Fruit fly (Drosophila melanogaster) whole organism, embryonic: ENCODE results near the gene CG31778.

Source experiments
- Bteb2 ChIP-seq: fragments of 200-800 bp; sonication (Bioruptor generic); optimal IDR thresholded peaks from 2 replicates; lab custom pipeline; 2016; ENCODE audit warnings: missing biosample characterization, missing genetic modification characterization
- CG11723 ChIP-seq: fragments of 200-800 bp; sonication (Bioruptor generic); optimal IDR thresholded peaks from 2 replicates; lab custom pipeline; 2017; ENCODE audit warnings: missing biosample characterization, mild to moderate bottlenecking, missing genetic modification characterization
- CG12219 ChIP-seq: fragments of 200-800 bp; sonication (Bioruptor generic); optimal IDR thresholded peaks from 3 replicates; lab custom pipeline; 2018; ENCODE audit warnings: missing biosample characterization, mild to moderate bottlenecking, missing genetic modification characterization
- CG13424 ChIP-seq: fragments of 200-800 bp; sonication (Bioruptor generic); optimal IDR thresholded peaks from 2 replicates; lab custom pipeline; 2019; ENCODE audit warnings: missing biosample characterization, mild to moderate bottlenecking, missing genetic modification characterization, moderate library complexity
- CG1603 ChIP-seq: fragments of 200-800 bp; sonication (Bioruptor generic); optimal IDR thresholded peaks from 2 replicates; lab custom pipeline; 2019; ENCODE audit warnings: missing biosample characterization, mild to moderate bottlenecking, missing genetic modification characterization, moderate library complexity
- CG17612 ChIP-seq: fragments of 200-800 bp; sonication (Bioruptor generic); IDR thresholded peaks from 2 replicates; pipeline ENCODE4 v1.3.6; 2022; ENCODE audit warnings: missing biosample characterization, missing genetic modification characterization
- CG17829 ChIP-seq: fragments of 200-800 bp; optimal IDR thresholded peaks from 2 replicates; lab custom pipeline; 2019; ENCODE audit warnings: missing biosample characterization, mild to moderate bottlenecking, missing genetic modification characterization, moderate library complexity
- CG2116 ChIP-seq: fragments of 200-800 bp; sonication (Bioruptor generic); optimal IDR thresholded peaks from 3 replicates; lab custom pipeline; 2018; ENCODE audit warnings: missing biosample characterization, mild to moderate bottlenecking, missing genetic modification characterization
- CG2678 ChIP-seq: fragments of 200-800 bp; sonication (Bioruptor generic); optimal IDR thresholded peaks from 3 replicates; lab custom pipeline; 2019; ENCODE audit warnings: missing biosample characterization, mild to moderate bottlenecking, missing genetic modification characterization, moderate library complexity
- CG30431 ChIP-seq: fragments of 200-800 bp; sonication (Bioruptor generic); optimal IDR thresholded peaks from 2 replicates; lab custom pipeline; 2017; ENCODE audit warnings: missing biosample characterization, missing genetic modification characterization
- CG3065 ChIP-seq: fragments of 200-800 bp; sonication (Bioruptor generic); optimal IDR thresholded peaks from 2 replicates; lab custom pipeline; 2016; ENCODE audit warnings: missing biosample characterization, missing genetic modification characterization
- CG31224 ChIP-seq: fragments of 200-800 bp; sonication (Bioruptor generic); IDR thresholded peaks from 2 replicates; pipeline ENCODE4 v1.3.6; 2022; ENCODE audit warnings: missing biosample characterization, missing genetic modification characterization
- CG3847 ChIP-seq: fragments of 200-800 bp; sonication (Bioruptor generic); IDR thresholded peaks from 2 replicates; pipeline ENCODE4 v1.3.6; 2022; ENCODE audit warnings: missing biosample characterization, missing genetic modification characterization
- CG42726 ChIP-seq: fragments of 200-800 bp; sonication (Bioruptor generic); IDR thresholded peaks from 2 replicates; pipeline ENCODE4 v1.3.6; 2022; ENCODE audit warnings: missing biosample characterization, missing genetic modification characterization; ENCODE audit not compliant: partially characterized antibody
- CG4404 ChIP-seq: fragments of 200-800 bp; sonication (Bioruptor generic); IDR thresholded peaks from 2 replicates; pipeline ENCODE4 v1.3.6; 2022; ENCODE audit warnings: missing biosample characterization, missing genetic modification characterization
- CG5953 ChIP-seq: fragments of 200-800 bp; sonication (Bioruptor generic); IDR thresholded peaks from 2 replicates; pipeline ENCODE4 v1.3.6; 2022; ENCODE audit warnings: missing biosample characterization, missing genetic modification characterization
- CG7786 ChIP-seq: fragments of 200-800 bp; sonication (Bioruptor generic); optimal IDR thresholded peaks from 2 replicates; lab custom pipeline; 2016; ENCODE audit warnings: missing biosample characterization, missing genetic modification characterization
- CG9609 ChIP-seq: fragments of 200-800 bp; sonication (Bioruptor generic); optimal IDR thresholded peaks from 3 replicates; lab custom pipeline; 2016; ENCODE audit warnings: missing biosample characterization, missing genetic modification characterization
- Dbx ChIP-seq: fragments of 200-800 bp; sonication (Bioruptor generic); IDR thresholded peaks from 3 replicates; pipeline ENCODE4 v1.3.6; 2022; ENCODE audit warnings: missing biosample characterization, missing genetic modification characterization
- Fer1 ChIP-seq: fragments of 200-800 bp; sonication (Bioruptor generic); optimal IDR thresholded peaks from 2 replicates; lab custom pipeline; 2017; ENCODE audit warnings: missing biosample characterization, mild to moderate bottlenecking, missing genetic modification characterization
- GATAe ChIP-seq: fragments of 200-800 bp; sonication (Bioruptor generic); conservative IDR thresholded peaks from 2 replicates; pipeline ENCODE4 v1.3.6; 2022; ENCODE audit warnings: missing biosample characterization, missing genetic modification characterization
- H2.0 ChIP-seq: fragments of 200-800 bp; sonication (Bioruptor generic); IDR thresholded peaks from 2 replicates; pipeline ENCODE4 v1.3.6; 2022; ENCODE audit warnings: missing biosample characterization, missing genetic modification characterization
- HLHmδ ChIP-seq: fragments of 200-800 bp; sonication (Bioruptor generic); optimal IDR thresholded peaks from 2 replicates; lab custom pipeline; 2018; ENCODE audit warnings: missing biosample characterization, mild to moderate bottlenecking, missing genetic modification characterization, moderate library complexity
- Hand ChIP-seq: fragments of 200-800 bp; sonication (Bioruptor generic); optimal IDR thresholded peaks from 2 replicates; lab custom pipeline; 2017; ENCODE audit warnings: mild to moderate bottlenecking, missing biosample characterization, missing genetic modification reagents, missing genetic modification characterization
- Hey ChIP-seq: fragments of 200-800 bp; sonication (Bioruptor generic); optimal IDR thresholded peaks from 3 replicates; lab custom pipeline; 2018; ENCODE audit warnings: missing biosample characterization, mild to moderate bottlenecking, missing genetic modification characterization
- HmgD ChIP-seq: fragments of 200-800 bp; sonication (Bioruptor generic); optimal IDR thresholded peaks from 3 replicates; lab custom pipeline; 2016; ENCODE audit warnings: missing biosample characterization, missing genetic modification characterization
- Myb ChIP-seq: fragments of 200-800 bp; sonication (Bioruptor generic); optimal IDR thresholded peaks from 2 replicates; lab custom pipeline; 2016; ENCODE audit warnings: missing biosample characterization, missing genetic modification characterization
- NK7.1 ChIP-seq: fragments of 200-800 bp; sonication (Bioruptor generic); optimal IDR thresholded peaks from 3 replicates; lab custom pipeline; 2016; ENCODE audit warnings: missing biosample characterization, missing genetic modification characterization
- Oli ChIP-seq: fragments of 200-800 bp; sonication (Bioruptor generic); optimal IDR thresholded peaks from 2 replicates; lab custom pipeline; 2018; ENCODE audit warnings: missing biosample characterization, mild to moderate bottlenecking, missing genetic modification characterization, moderate library complexity
- Optix ChIP-seq: fragments of 200-800 bp; sonication (Bioruptor generic); IDR thresholded peaks from 3 replicates; pipeline ENCODE4 v1.3.6; 2022; ENCODE audit warnings: missing biosample characterization, missing genetic modification characterization
- Pdp1 ChIP-seq, 2 experiments: fragments of 200-800 bp; sonication (Bioruptor generic); optimal IDR thresholded peaks; 3 replicates each; lab custom pipeline; 2016; ENCODE audit warnings: missing biosample characterization in 2 of 2, missing genetic modification characterization in 2 of 2, mild to moderate bottlenecking in 1 of 2, moderate library complexity in 1 of 2
- Six4 ChIP-seq: fragments of 200-800 bp; sonication (Bioruptor generic); optimal IDR thresholded peaks from 2 replicates; lab custom pipeline; 2016; ENCODE audit warnings: missing biosample characterization, missing genetic modification characterization
- Sox100B ChIP-seq: fragments of 200-800 bp; sonication (Bioruptor generic); optimal IDR thresholded peaks from 3 replicates; lab custom pipeline; 2018; ENCODE audit warnings: missing biosample characterization, mild to moderate bottlenecking, missing genetic modification characterization
- ap ChIP-seq: fragments of 200-800 bp; sonication (Bioruptor generic); IDR thresholded peaks from 2 replicates; pipeline ENCODE4 v1.3.6; 2022; ENCODE audit warnings: missing biosample characterization, missing genetic modification characterization
- chif ChIP-seq, 2 experiments: fragments of 200-800 bp; sonication (Bioruptor generic); optimal IDR thresholded peaks; 3 replicates each; lab custom pipeline; 2016; ENCODE audit warnings: missing biosample characterization in 2 of 2, missing genetic modification characterization in 2 of 2
- chinmo ChIP-seq: fragments of 200-800 bp; sonication (Bioruptor generic); IDR thresholded peaks from 4 replicates; pipeline ENCODE4 v1.3.6; 2022; ENCODE audit warnings: missing biosample characterization, missing genetic modification characterization; ENCODE audit not compliant: partially characterized antibody
- dati ChIP-seq: fragments of 200-800 bp; sonication (Bioruptor generic); IDR thresholded peaks from 2 replicates; pipeline ENCODE4 v1.3.6; 2022; ENCODE audit warnings: missing biosample characterization, missing genetic modification characterization
- disco-r ChIP-seq: fragments of 200-800 bp; sonication (Bioruptor generic); optimal IDR thresholded peaks from 2 replicates; lab custom pipeline; 2016; ENCODE audit warnings: missing biosample characterization, missing genetic modification characterization
- ems ChIP-seq: fragments of 200-800 bp; sonication (Bioruptor generic); optimal IDR thresholded peaks from 3 replicates; lab custom pipeline; 2016; ENCODE audit warnings: missing biosample characterization, missing genetic modification characterization
- en ChIP-seq: fragments of 200-800 bp; sonication (Bioruptor generic); optimal IDR thresholded peaks from 2 replicates; lab custom pipeline; 2016; ENCODE audit warnings: missing biosample characterization, missing genetic modification characterization
- fd3F ChIP-seq: fragments of 200-800 bp; sonication (Bioruptor generic); optimal IDR thresholded peaks from 2 replicates; lab custom pipeline; 2018; ENCODE audit warnings: missing biosample characterization, mild to moderate bottlenecking, missing genetic modification characterization, moderate library complexity
- gfzf ChIP-seq: fragments of 200-800 bp; sonication (Bioruptor generic); optimal IDR thresholded peaks from 2 replicates; lab custom pipeline; 2016; ENCODE audit warnings: missing biosample characterization, mild to moderate bottlenecking, missing genetic modification characterization, moderate library complexity
- grau ChIP-seq: fragments of 200-800 bp; optimal IDR thresholded peaks from 3 replicates; lab custom pipeline; 2019; ENCODE audit warnings: missing biosample characterization, mild to moderate bottlenecking, missing genetic modification characterization, moderate library complexity
- hth ChIP-seq: fragments of >200 bp; optimal IDR thresholded peaks from 2 replicates; lab custom pipeline; 2017; ENCODE audit warnings: inconsistent platforms
- jigr1 ChIP-seq: fragments of 200-800 bp; sonication (Bioruptor generic); IDR thresholded peaks from 3 replicates; pipeline ENCODE4 v1.3.6; 2022; ENCODE audit warnings: missing biosample characterization, missing genetic modification characterization
- kah ChIP-seq: fragments of 200-800 bp; sonication (Bioruptor generic); optimal IDR thresholded peaks from 2 replicates; lab custom pipeline; 2018; ENCODE audit warnings: missing biosample characterization, mild to moderate bottlenecking, missing genetic modification characterization
- lmd ChIP-seq: fragments of 200-800 bp; sonication (Bioruptor generic); IDR thresholded peaks from 2 replicates; pipeline ENCODE4 v1.3.6; 2022; ENCODE audit warnings: missing biosample characterization, missing genetic modification characterization
- mld ChIP-seq: fragments of 200-800 bp; sonication (Bioruptor generic); IDR thresholded peaks from 3 replicates; pipeline ENCODE4 v1.3.6; 2022; ENCODE audit warnings: missing biosample characterization, missing genetic modification characterization; ENCODE audit not compliant: partially characterized antibody
- nerfin-1 ChIP-seq: fragments of 200-800 bp; sonication (Bioruptor generic); optimal IDR thresholded peaks from 3 replicates; lab custom pipeline; 2019; ENCODE audit warnings: missing biosample characterization, mild to moderate bottlenecking, missing genetic modification characterization, moderate library complexity
- sens ChIP-seq: fragments of 200-800 bp; sonication (Bioruptor generic); peaks from one replicate; lab custom pipeline; 2016; ENCODE audit warnings: missing biosample characterization, missing genetic modification characterization
- sqz ChIP-seq: fragments of 200-800 bp; sonication (Bioruptor generic); optimal IDR thresholded peaks from 3 replicates; lab custom pipeline; 2018; ENCODE audit warnings: missing biosample characterization, mild to moderate bottlenecking, missing genetic modification characterization
- wek ChIP-seq: fragments of 200-800 bp; sonication (Bioruptor generic); optimal IDR thresholded peaks from 3 replicates; lab custom pipeline; 2018; ENCODE audit warnings: missing biosample characterization, mild to moderate bottlenecking, missing genetic modification characterization, moderate library complexity

Gene CG31778

dm6 chr2L:3675770-3676169 is 29.5 kb downstream of the CG31778 start (continued):
- TF ChIP-seq grau (tag; lab: Kevin White, UChicago) (no peak), ems (no peak), nerfin-1 (tag; lab: Kevin White, UChicago) (peak; percentile 19), en (GFP tag; lab: Kevin White, UChicago) (no peak), CG12219 (GFP tag; lab: Kevin White, UChicago) (peak; percentile 26), kah (GFP tag; lab: Kevin White, UChicago) (no peak), fd3F (no peak), Six4 (no peak), CG3847 (GFP tag; lab: Robert Waterston, UW) (peak; percentile 10; the same call in 1 of the 2 replicates), CG30431 (GFP tag; lab: Kevin White, UChicago) (peak; percentile 24), chif (GFP tag; optimal IDR thresholded peaks at IDR 0.05; lab: Kevin White, UChicago) (peak; percentile 17 to 49), Fer1 (GFP tag; lab: Kevin White, UChicago) (no peak), jigr1 (no peak), wek (GFP tag; lab: Kevin White, UChicago) (no peak), GATAe (GFP tag; lab: Robert Waterston, UW) (no peak), Oli (tag; lab: Kevin White, UChicago) (peak; percentile 49), Hey (tag; lab: Kevin White, UChicago) (no peak), CG2678 (tag; lab: Kevin White, UChicago) (no peak), CG1603 (tag; lab: Kevin White, UChicago) (peak; percentile 57), CG3065 (GFP tag; lab: Kevin White, UChicago) (no peak), Sox100B (GFP tag; lab: Kevin White, UChicago) (no peak), Optix (GFP tag; lab: Robert Waterston, UW) (no peak), HmgD (GFP tag; lab: Kevin White, UChicago) (no peak), sqz (GFP tag; lab: Kevin White, UChicago) (no peak), H2.0 (GFP tag; lab: Robert Waterston, UW) (no peak), CG4404 (GFP tag; lab: Robert Waterston, UW) (peak; percentile 41; the same call in 1 of the 2 replicates), Pdp1 (GFP tag; optimal IDR thresholded peaks at IDR 0.05; lab: Kevin White, UChicago) (peak; percentile 5), CG7786 (GFP tag; lab: Kevin White, UChicago) (no peak), CG31224 (GFP tag; lab: Robert Waterston, UW) (no peak), ap (GFP tag; lab: Robert Waterston, UW) (no peak), NK7.1 (GFP tag; lab: Kevin White, UChicago) (no peak), CG2116 (GFP tag; lab: Kevin White, UChicago) (no peak), CG5953 (no peak), HLHmδ (GFP tag; lab: Kevin White, UChicago) (no peak), CG9609 (GFP tag; lab: Kevin White, UChicago) (no peak), CG13424 (tag; lab: Kevin White, UChicago) (no peak), CG17612 (no peak), Myb (GFP tag; lab: Kevin White, UChicago) (no peak), gfzf (GFP tag; lab: Kevin White, UChicago) (no peak), CG42726 (GFP tag; lab: Robert Waterston, UW) (no peak), disco-r (no peak), Bteb2 (GFP tag; lab: Kevin White, UChicago) (no peak), sens (GFP tag; lab: Kevin White, UChicago) (peak; percentile 89), mld (GFP tag; lab: Robert Waterston, UW) (no peak), CG17829 (tag; lab: Kevin White, UChicago) (peak; percentile 52), hth (no peak), dati (no peak), CG11723 (GFP tag; lab: Kevin White, UChicago) (no peak), Hand (no peak), chinmo (GFP tag; lab: Robert Waterston, UW) (no peak), lmd (GFP tag; lab: Robert Waterston, UW) (no peak), Dbx (no peak)
